Worm (Caenorhabditis elegans) whole organism, dauer: ENCODE measurements around the gene nono-1.

Source experiments
- unc-62 ChIP-seq: sonication (generic microtip); optimal IDR thresholded peaks from 2 replicates; lab custom pipeline; 2017; ENCODE audit warnings: missing biosample characterization, missing genetic modification reagents, missing genetic modification characterization

The nono-1 gene

ce11 chrIII:5949817-5950216 lies 8.2 kb downstream of the nono-1 start:
- no peak for TF ChIP-seq unc-62 (GFP tag; lab: Kevin White, UChicago)

DNA sequence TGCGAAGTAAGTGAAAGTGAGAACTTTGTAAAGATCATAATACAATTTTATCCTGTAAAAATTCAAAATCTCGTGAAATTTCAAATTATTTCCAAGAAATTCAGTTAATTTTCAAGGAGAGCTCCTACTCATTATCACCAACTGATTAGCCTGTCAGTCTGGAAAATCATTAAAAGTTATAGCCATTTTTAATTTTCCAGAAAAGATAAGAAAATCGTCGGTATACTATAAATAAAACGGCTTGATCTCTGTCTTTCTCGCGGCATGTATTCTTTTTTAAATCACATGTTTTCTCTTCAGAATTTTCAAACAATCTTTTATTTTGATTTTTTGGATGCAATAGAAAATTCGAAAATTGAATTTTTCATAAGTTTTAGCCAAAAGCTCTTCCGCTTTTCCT lies 9.1 kb downstream of the nono-1 start:
- no peak for TF ChIP-seq unc-62 (GFP tag; lab: Kevin White, UChicago)

- no peak for TF ChIP-seq unc-62 (GFP tag; lab: Kevin White, UChicago)
Observed at ce11 chrIII:5948162-5948933, 9.7 kb downstream of the nono-1 start, which contains the start of the genes F25B5.6 and F25B5.3. Gene F25B5.6, minus strand, starts transcription at chrIII:5948733. Gene F25B5.3, plus strand, starts transcription at chrIII:5948883.

ce11 chrIII:5945865-5946264 lies 12.2 kb downstream of the nono-1 start, which contains the start of gene F25B5.5:
Gene F25B5.5, minus strand, starts transcription at chrIII:5946124.
- no peak for TF ChIP-seq unc-62 (GFP tag; lab: Kevin White, UChicago)

ce11 chrIII:5943368-5944180 lies 14.5 kb downstream of the nono-1 start:
- no peak for TF ChIP-seq unc-62 (GFP tag; lab: Kevin White, UChicago)

DNA sequence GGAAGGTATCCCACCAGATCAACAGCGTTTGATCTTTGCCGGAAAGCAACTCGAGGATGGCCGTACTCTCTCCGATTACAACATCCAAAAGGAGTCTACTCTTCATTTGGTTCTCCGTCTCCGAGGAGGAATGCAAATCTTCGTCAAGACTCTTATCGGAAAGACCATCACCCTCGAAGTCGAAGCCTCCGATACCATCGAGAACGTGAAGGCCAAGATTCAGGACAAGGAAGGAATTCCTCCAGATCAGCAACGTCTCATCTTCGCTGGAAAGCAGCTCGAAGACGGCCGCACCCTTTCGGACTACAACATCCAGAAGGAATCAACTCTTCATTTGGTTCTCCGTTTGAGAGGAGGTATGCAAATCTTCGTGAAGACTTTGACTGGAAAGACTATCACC lies 15.9 kb downstream of the nono-1 start:
- TF ChIP-seq unc-62 (GFP tag; lab: Kevin White, UChicago): no peak

ce11 chrIII:5940525-5940974 lies 17.5 kb downstream of the nono-1 start:
- TF ChIP-seq unc-62 (GFP tag; lab: Kevin White, UChicago): no peak

DNA sequence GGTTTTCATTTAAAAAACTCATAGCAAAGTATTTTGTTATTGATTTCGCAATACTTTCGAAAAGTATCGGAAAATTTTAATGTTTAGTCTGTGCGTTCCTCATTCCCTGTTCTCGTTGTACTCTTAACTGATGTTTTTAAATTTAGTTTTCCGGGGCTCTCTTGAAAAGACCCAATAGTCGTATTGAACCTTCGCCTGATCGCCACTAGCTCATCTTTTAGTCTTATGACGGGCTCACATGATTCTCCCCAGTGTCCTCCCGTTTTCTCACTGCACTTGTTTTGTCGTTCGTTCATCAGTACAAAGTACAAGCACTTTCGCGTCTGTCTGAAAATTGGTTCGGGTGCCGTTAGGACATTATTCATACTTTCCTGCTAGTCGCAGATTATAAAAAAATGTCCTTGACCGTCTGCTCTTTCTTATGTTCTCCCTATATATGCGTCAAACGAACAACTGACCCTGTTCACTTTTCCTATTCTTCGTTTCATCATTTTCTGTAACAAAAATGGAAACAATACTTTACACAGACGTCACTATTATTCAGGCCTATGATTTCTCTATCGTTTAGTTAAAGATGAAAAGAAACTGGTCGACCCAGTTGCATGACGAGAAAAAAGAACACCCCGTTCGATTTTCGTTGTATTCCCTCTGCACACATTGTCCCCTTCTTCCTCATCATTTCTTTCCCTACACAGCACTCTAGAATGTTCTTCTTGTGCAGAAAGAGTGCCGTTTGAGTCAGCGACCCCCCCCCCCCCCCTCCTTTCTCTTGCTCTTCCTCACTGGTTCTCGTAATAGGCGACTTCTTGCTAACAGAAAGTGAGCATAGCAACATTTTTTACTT lies 18.4 kb downstream of the nono-1 start, which contains the start of gene ubq-1:
Gene ubq-1 (plus strand): TSS at position 802 of the 844 bp plus-strand sequence.
- TF ChIP-seq unc-62 (GFP tag; lab: Kevin White, UChicago): no peak

DNA sequence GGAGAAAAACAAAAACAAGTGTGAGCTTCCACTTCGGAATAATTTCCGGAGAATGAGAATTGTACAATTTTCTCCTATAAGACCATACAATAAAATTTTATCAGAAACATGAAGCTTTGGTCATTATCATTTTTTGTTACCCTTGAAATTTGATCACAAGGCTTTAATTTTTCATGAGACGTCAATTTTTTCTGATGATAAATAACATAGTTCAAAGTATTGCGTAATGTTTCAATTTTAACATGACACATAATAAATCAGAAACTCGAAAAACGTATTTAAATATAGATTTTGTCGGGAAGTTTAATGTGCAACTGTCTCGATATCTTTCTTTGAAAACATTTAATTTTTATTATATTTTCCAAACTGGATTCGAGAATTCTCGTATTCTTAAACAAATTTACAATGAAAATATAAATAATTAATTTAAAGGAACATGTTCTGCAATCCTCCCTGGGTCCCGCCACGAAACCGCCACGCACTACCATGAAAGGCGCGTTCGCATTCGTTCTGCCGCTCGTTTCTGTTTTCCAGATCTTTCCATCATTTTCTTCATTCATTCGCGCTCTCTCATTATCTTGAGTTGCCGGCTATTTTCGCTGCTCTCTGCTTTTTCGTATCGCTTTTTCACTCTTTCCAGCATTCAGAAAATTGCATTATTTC lies 19.1 kb downstream of the nono-1 start:
- no peak for TF ChIP-seq unc-62 (GFP tag; lab: Kevin White, UChicago)

DNA sequence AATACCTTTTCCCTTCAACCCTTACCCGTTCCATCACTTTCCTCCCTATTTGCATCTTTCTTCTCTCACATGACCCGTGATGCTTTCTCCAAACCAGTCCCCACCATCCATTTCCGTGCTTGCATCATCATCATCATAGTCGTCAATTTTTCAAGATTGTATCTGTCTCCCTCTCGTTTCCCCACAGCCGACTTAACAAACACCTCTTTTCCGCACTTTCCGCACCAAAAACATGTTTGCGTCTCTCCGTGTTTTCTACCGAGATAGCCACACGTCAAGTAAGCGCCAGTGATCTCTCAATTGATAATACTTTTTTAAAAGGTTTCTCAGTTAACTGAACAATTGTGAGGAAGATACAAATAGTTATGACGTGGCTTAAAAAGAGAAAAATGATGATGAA lies 20.0 kb downstream of the nono-1 start:
- TF ChIP-seq unc-62 (GFP tag; lab: Kevin White, UChicago): no peak

ce11 chrIII:5936992-5937391 lies 21.1 kb downstream of the nono-1 start, which contains the start of gene EGAP1.1:
Gene EGAP1.1, minus strand, starts transcription at chrIII:5937220.
- no peak for TF ChIP-seq unc-62 (GFP tag; lab: Kevin White, UChicago)

DNA sequence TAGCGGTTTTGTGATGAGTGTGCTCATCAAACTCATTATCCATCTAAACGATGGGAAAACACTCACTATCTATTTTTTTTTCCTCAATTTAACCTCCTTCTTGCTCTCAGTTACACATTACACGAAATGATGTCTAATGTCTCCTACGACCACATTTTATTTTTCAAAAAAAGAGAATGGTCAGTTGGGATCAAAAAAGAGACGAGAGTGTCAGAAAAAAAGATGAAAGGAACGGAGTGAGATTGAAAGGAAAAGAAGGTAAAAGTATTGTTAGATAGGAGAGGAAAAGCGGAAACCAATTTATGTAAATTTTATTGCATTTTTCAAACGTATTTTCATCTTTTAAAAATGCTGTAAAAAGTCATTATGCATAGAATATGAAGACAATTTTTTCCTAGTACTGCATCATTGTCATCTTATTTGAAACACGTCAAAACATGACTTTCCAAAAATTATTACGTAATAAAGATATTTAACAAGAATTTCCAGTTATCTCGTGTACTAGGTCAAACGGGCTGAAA lies 23.8 kb downstream of the nono-1 start:
- no peak for TF ChIP-seq unc-62 (GFP tag; lab: Kevin White, UChicago)

DNA sequence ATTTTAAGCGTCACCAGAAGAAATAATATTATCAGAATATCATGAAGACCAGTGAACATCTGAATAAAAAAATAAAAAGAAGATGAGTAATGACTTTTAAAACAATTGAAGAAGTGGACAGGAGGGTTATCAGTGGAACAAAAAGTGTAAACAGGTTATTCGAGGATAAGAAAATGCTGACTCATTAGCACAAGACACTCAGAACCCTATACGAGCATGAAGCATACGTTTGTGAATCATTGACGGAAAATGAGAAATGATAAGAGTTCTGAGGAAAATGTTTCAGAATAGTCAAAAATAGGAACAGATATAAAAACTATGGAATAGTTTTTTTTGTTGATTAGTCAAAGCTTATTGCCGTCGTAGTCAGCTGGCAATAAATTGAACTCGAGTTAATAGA lies 25.2 kb downstream of the nono-1 start, which contains the start of gene zmp-1:
Gene zmp-1 (minus strand): TSS at position 101 of the 400 bp plus-strand sequence.
- TF ChIP-seq unc-62 (GFP tag; lab: Kevin White, UChicago): no peak

DNA sequence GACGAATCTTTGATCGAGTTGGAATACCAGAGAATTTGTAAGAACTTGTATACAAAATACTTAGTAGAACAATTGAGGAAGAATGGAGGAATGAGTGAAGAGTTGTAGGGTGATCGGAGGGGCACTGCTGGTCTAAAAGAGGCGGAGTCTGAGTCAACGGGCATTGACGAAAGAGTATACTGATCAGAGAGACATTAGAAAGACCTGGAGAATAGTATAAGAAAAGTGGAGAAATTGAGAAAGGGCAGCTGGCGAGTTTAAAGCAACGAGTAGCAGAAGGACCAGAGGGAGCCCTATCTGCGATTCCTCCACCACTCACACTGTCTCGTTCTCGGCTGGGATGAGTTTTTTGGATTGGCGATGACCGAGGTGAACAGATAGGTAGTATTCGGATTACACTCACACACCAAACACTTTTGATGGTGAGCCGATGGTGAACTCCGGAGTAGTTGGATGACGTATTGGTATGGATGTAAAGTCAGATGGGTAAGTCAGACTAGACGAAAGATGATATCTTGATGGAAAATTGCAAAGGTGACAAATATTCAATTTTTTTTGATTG lies 26.5 kb downstream of the nono-1 start, which contains the start of gene EGAP1.5:
Gene EGAP1.5 (plus strand): TSS at position 289 of the 562 bp plus-strand sequence.
- TF ChIP-seq unc-62 (GFP tag; lab: Kevin White, UChicago): no peak
